Fruit fly (Drosophila melanogaster): Measurements from ENCODE around the gene CG7271.

dm6 chr3L:18628458-18628857 lies 39.9 kb downstream of the CG7271 start:
- no peak for TF ChIP-seq fd59A (GFP tag; optimal IDR thresholded peaks at IDR 0.05)
- TF ChIP-seq OdsH (GFP tag; optimal IDR thresholded peaks at IDR 0.05) = no peak
- no peak for TF ChIP-seq Blimp-1 (GFP tag; optimal IDR thresholded peaks at IDR 0.05)
- TF ChIP-seq CG4318 (GFP tag; optimal IDR thresholded peaks at IDR 0.05) = no peak
- TF ChIP-seq ss (GFP tag; optimal IDR thresholded peaks at IDR 0.05) = no peak
- no peak for TF ChIP-seq CG32006 (GFP tag; optimal IDR thresholded peaks at IDR 0.05)
- TF ChIP-seq fkh (GFP tag; optimal IDR thresholded peaks at IDR 0.05) = no peak
- TF ChIP-seq CG10631 (GFP tag; optimal IDR thresholded peaks at IDR 0.05) = no peak
- no peak for TF ChIP-seq Sox15 (GFP tag; optimal IDR thresholded peaks at IDR 0.05)
- no peak for TF ChIP-seq Eip78C (GFP tag)
